Fruit fly (Drosophila melanogaster): ENCODE results near the gene Der-1.

Gene Der-1

DNA sequence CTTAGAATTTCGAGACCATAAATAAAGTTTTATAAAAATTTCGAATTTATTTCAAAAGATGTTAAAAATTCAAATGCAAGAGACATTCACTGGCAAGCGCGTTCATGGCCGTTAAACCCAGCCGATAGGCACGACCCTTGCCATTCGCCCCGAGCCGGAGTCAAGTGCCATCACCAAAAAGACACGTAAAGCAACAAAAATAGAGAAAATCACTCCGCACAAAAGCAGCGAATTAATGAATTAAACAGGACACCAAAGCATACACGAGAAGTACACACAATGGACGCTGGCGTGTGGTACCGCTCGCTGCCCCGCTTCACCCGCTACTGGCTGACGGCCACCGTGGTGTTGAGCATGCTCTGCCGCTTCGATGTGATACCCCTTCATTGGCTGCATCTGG lies at the start of gene Der-1:
TSS of gene Der-1 (plus strand) at position 1 of the 400 bp plus-strand sequence.
- TF ChIP-seq C15 (GFP tag; IDR thresholded peaks at IDR 0.05) (no peak), CG42726 (GFP tag; IDR thresholded peaks at IDR 0.05; ENCODE audit: partially characterized antibody) (peak; percentile 93), CG8478 (optimal IDR thresholded peaks at IDR 0.05) (peak; percentile 42), Ada2b (GFP tag; IDR thresholded peaks at IDR 0.05) (no peak), ranshi (GFP tag; IDR thresholded peaks at IDR 0.05) (no peak), CG34422 (GFP tag; IDR thresholded peaks at IDR 0.05) (peak; percentile 75; the same call in 2 of the 3 replicates), Awh (GFP tag; IDR thresholded peaks at IDR 0.05) (no peak), prd (optimal IDR thresholded peaks at IDR 0.05) (no peak), prd (GFP tag; IDR thresholded peaks at IDR 0.05) (no peak), CG2678 (tag; optimal IDR thresholded peaks at IDR 0.05) (no peak), D19B (GFP tag; optimal IDR thresholded peaks at IDR 0.05) (peak; percentile 63), HLH4C (GFP tag; IDR thresholded peaks at IDR 0.05; ENCODE audit: partially characterized antibody) (peak; percentile 79), chinmo (GFP tag; IDR thresholded peaks at IDR 0.05; ENCODE audit: partially characterized antibody) (peak; percentile 90), Stat92E (GFP tag; optimal IDR thresholded peaks at IDR 0.05) (peak in 1 of 3 experiments; percentile 5), Abd-B (GFP tag; optimal IDR thresholded peaks at IDR 0.05) (peak; percentile 56), Dll (GFP tag; IDR thresholded peaks at IDR 0.05; ENCODE audit: partially characterized antibody) (peak; percentile 92), CG7963 (GFP tag; IDR thresholded peaks at IDR 0.05; ENCODE audit: partially characterized antibody) (peak; percentile 80), Lim3 (GFP tag; IDR thresholded peaks at IDR 0.05) (no peak), HLHmδ (GFP tag; optimal IDR thresholded peaks at IDR 0.05) (no peak), ci (GFP tag; IDR thresholded peaks at IDR 0.05) (peak; percentile 32; the same call in 1 of the 3 replicates), Sox100B (GFP tag; optimal IDR thresholded peaks at IDR 0.05) (no peak), zen (tag; optimal IDR thresholded peaks at IDR 0.05) (no peak), nmo (GFP tag; optimal IDR thresholded peaks at IDR 0.05) (peak; percentile 13), E2f2 (GFP tag; IDR thresholded peaks at IDR 0.05) (peak; percentile 76), CG10565 (GFP tag; optimal IDR thresholded peaks at IDR 0.05) (no peak), CG6791 (GFP tag; IDR thresholded peaks at IDR 0.05; ENCODE audit: partially characterized antibody) (peak; percentile 90), CG12769 (tag; optimal IDR thresholded peaks at IDR 0.05) (no peak), CG4820 (GFP tag; optimal IDR thresholded peaks at IDR 0.05) (no peak), gro (GFP tag; optimal IDR thresholded peaks at IDR 0.05) (peak; percentile 32), unpg (GFP tag; optimal IDR thresholded peaks at IDR 0.05) (no peak), sens (GFP tag) (peak; percentile 77), CG1233 (GFP tag; optimal IDR thresholded peaks at IDR 0.05) (no peak), CG8388 (GFP tag; optimal IDR thresholded peaks at IDR 0.05) (no peak), HLH54F (GFP tag; optimal IDR thresholded peaks at IDR 0.05) (no peak), dimm (GFP tag; IDR thresholded peaks at IDR 0.05) (no peak), sna (GFP tag; IDR thresholded peaks at IDR 0.05; ENCODE audit: partially characterized antibody) (peak; percentile 78), CG15514 (GFP tag; optimal IDR thresholded peaks at IDR 0.05) (peak; percentile 43), row (GFP tag; IDR thresholded peaks at IDR 0.05) (peak; percentile 80), lilli (GFP tag; optimal IDR thresholded peaks at IDR 0.05) (peak; percentile 7), CG11504 (tag; optimal IDR thresholded peaks at IDR 0.05) (no peak), zen2 (GFP tag; IDR thresholded peaks at IDR 0.05; ENCODE audit: partially characterized antibody) (peak; percentile 80), psq (GFP tag; optimal IDR thresholded peaks at IDR 0.05) (no peak), Ets65A (GFP tag) (no peak), CG2120 (GFP tag; optimal IDR thresholded peaks at IDR 0.05) (peak; percentile 52), CG9932 (GFP tag; IDR thresholded peaks at IDR 0.05) (peak; percentile 51), pfk (GFP tag; optimal IDR thresholded peaks at IDR 0.05) (no peak), pita (GFP tag; optimal IDR thresholded peaks at IDR 0.05) (no peak), Dp (GFP tag; optimal IDR thresholded peaks at IDR 0.05) (peak; percentile 70), CG14860 (GFP tag; IDR thresholded peaks at IDR 0.05; ENCODE audit: partially characterized antibody) (peak; percentile 68), hbn (GFP tag; IDR thresholded peaks at IDR 0.05; ENCODE audit: partially characterized antibody) (peak; percentile 93), MBD-R2 (GFP tag; IDR thresholded peaks at IDR 0.05) (peak; percentile 88)

Measured in whole organism, embryonic.